Fruit fly (Drosophila melanogaster) whole organism, embryonic: ENCODE data around the gene Dlip1.

Source experiments
- CTCF ChIP-seq: fragments of 200-800 bp; sonication (Bioruptor generic); optimal IDR thresholded peaks from 2 replicates; lab custom pipeline; 2017; ENCODE audit warnings: missing biosample characterization, mild to moderate bottlenecking, missing genetic modification characterization, moderate library complexity
- grau ChIP-seq: fragments of 200-800 bp; optimal IDR thresholded peaks from 3 replicates; lab custom pipeline; 2019; ENCODE audit warnings: missing biosample characterization, mild to moderate bottlenecking, missing genetic modification characterization, moderate library complexity
- zfh2 ChIP-seq: fragments of 200-800 bp; sonication (Bioruptor generic); optimal IDR thresholded peaks from 2 replicates; lab custom pipeline; 2016; ENCODE audit warnings: missing biosample characterization, missing genetic modification characterization

- TF ChIP-seq CTCF (no peak), grau (tag; lab: Kevin White, UChicago) (no peak), zfh2 (GFP tag; lab: Kevin White, UChicago) (no peak)
Observed at dm6 chrX:9133577-9134240, 24.7 kb upstream of the Dlip1 start.
